Worm (Caenorhabditis elegans): ENCODE measurements around the gene rgl-1.

DNA sequence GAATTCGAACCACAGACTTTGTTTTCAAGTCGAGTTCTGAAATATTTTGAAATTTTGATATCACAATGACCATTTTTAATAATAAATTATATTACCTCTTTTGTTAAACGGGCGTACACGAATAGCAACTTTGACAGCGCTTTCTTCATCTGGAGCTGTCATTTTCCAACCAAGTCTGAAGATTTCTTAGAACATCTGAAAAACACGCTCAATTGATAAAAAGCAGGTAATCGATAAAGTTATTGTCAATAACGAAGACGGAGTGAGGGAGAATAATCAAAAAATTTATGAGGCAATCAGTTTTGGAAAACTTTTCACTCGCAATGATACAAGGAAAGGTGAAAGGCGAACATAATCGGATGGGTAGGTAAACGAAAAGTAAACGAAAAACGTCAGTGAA lies 41.7 kb downstream of the rgl-1 start, which contains the start of gene klp-4:
- TF ChIP-seq ceh-82 (tag; optimal IDR thresholded peaks at IDR 0.05) (no peak), R02D3.7 (tag; optimal IDR thresholded peaks at IDR 0.05) (no peak), zag-1 (tag; optimal IDR thresholded peaks at IDR 0.05) (no peak), elt-1 (tag; optimal IDR thresholded peaks at IDR 0.05) (no peak), elt-3 (tag; optimal IDR thresholded peaks at IDR 0.05) (no peak), nhr-25 (tag; optimal IDR thresholded peaks at IDR 0.05) (no peak), tbx-2 (tag; optimal IDR thresholded peaks at IDR 0.05) (no peak), nhr-12 (tag; optimal IDR thresholded peaks at IDR 0.05) (no peak), lin-39 (tag; optimal IDR thresholded peaks at IDR 0.05) (no peak), unc-39 (tag; optimal IDR thresholded peaks at IDR 0.05) (no peak), ama-1 (optimal IDR thresholded peaks at IDR 0.05) (no peak), nhr-237 (tag; optimal IDR thresholded peaks at IDR 0.05) (no peak), hmg-11 (tag; optimal IDR thresholded peaks at IDR 0.05) (no peak), nhr-23 (tag; optimal IDR thresholded peaks at IDR 0.05) (no peak)

Measured in whole organism, L3 larva.